Worm (Caenorhabditis elegans) whole organism, late embryonic: ENCODE measurements around the gene H37A05.2.

ENCODE experiments used
- C08G9.2 ChIP-seq: sonication (generic microtip); optimal IDR thresholded peaks from 2 replicates; lab custom pipeline; 2016; ENCODE audit warnings: mild to moderate bottlenecking, missing genetic modification characterization, moderate library complexity, missing compliant biosample characterization
- K09A11.1 ChIP-seq: sonication (generic microtip); optimal IDR thresholded peaks from 2 replicates; lab custom pipeline; 2017; ENCODE audit warnings: antibody characterized with exemption, mild to moderate bottlenecking, missing genetic modification characterization, missing compliant biosample characterization; ENCODE audit not compliant: insufficient read depth
- ceh-19 ChIP-seq: fragments of 200-800 bp; sonication (Bioruptor generic); optimal IDR thresholded peaks from 2 replicates; lab custom pipeline; 2018; ENCODE audit warnings: mild to moderate bottlenecking, missing genetic modification characterization, missing compliant biosample characterization
- ceh-31 ChIP-seq: sonication (generic microtip); optimal IDR thresholded peaks from 2 replicates; lab custom pipeline; 2016; ENCODE audit warnings: missing genetic modification characterization, missing compliant biosample characterization
- ceh-6 ChIP-seq: fragments of 200-800 bp; sonication (Bioruptor generic); optimal IDR thresholded peaks from 2 replicates; lab custom pipeline; 2018; ENCODE audit warnings: mild to moderate bottlenecking, missing genetic modification characterization, missing compliant biosample characterization
- dmd-4 ChIP-seq: sonication (generic microtip); optimal IDR thresholded peaks from 2 replicates; lab custom pipeline; 2016; ENCODE audit warnings: borderline replicate concordance, missing genetic modification characterization, missing compliant biosample characterization
- ets-4 ChIP-seq: sonication (generic microtip); optimal IDR thresholded peaks from 2 replicates; lab custom pipeline; 2016; ENCODE audit warnings: missing genetic modification characterization, missing compliant biosample characterization
- pha-4 ChIP-seq: fragments of 150-350 bp; optimal IDR thresholded peaks from 2 replicates; lab custom pipeline; 2018; ENCODE audit warnings: missing biosample characterization, missing genetic modification reagents, missing genetic modification characterization
- pqm-1 ChIP-seq: sonication (generic microtip); optimal IDR thresholded peaks from 2 replicates; lab custom pipeline; 2016; ENCODE audit warnings: missing genetic modification characterization, missing compliant biosample characterization
- ref-2 ChIP-seq: sonication (generic microtip); optimal IDR thresholded peaks from 2 replicates; lab custom pipeline; 2016; ENCODE audit warnings: missing genetic modification characterization, missing compliant biosample characterization
- rnt-1 ChIP-seq: sonication (generic microtip); optimal IDR thresholded peaks from 2 replicates; lab custom pipeline; 2016; ENCODE audit warnings: missing genetic modification characterization, missing compliant biosample characterization
- sox-2 ChIP-seq: fragments of 200-800 bp; sonication (Bioruptor generic); IDR thresholded peaks from 2 replicates; pipeline ENCODE4 v1.3.6; 2022; ENCODE audit warnings: missing genetic modification reagents, missing genetic modification characterization, missing compliant biosample characterization
- tbx-7 ChIP-seq: sonication (generic microtip); optimal IDR thresholded peaks from 2 replicates; lab custom pipeline; 2016; ENCODE audit warnings: missing genotype, missing genetic modification characterization, missing compliant biosample characterization
- unc-42 ChIP-seq: sonication (generic microtip); optimal IDR thresholded peaks from 2 replicates; lab custom pipeline; 2016; ENCODE audit warnings: missing genotype, missing genetic modification characterization, missing compliant biosample characterization

DNA sequence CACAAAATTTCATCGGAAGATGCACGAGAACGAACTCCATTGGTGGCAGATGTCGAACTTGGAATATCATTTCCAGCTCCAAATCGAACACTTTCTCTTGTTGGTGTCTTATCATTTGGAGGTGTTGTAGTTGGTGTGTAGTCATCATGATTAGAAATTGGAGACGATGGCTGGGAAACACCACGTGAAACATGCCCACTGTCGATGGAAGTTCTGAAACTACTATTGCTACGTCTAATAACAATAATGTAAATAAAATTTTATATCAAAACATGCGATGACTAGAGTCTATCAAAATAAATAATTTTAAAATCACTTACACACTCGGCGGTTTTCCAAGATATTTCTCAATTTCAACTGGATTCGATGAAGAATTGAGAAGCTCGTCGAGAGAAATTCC is 18.3 kb upstream of the H37A05.2 start:
- TF ChIP-seq rnt-1 (no peak), sox-2 (GFP tag; lab: Robert Waterston, UW) (no peak), tbx-7 (no peak), ceh-6 (GFP tag; lab: Kevin White, UChicago) (no peak), pha-4 (tag; lab: Kevin White, UChicago) (no peak), ref-2 (tag; lab: Kevin White, UChicago) (no peak), ets-4 (no peak), ceh-31 (tag; lab: Kevin White, UChicago) (no peak), dmd-4 (no peak), pqm-1 (tag; lab: Kevin White, UChicago) (no peak), unc-42 (tag; lab: Kevin White, UChicago) (no peak), ceh-19 (GFP tag; lab: Kevin White, UChicago) (no peak), K09A11.1 (no peak), C08G9.2 (tag; lab: Kevin White, UChicago) (no peak)
